Worm (Caenorhabditis elegans): ENCODE data around the gene C50F4.6.

DNA sequence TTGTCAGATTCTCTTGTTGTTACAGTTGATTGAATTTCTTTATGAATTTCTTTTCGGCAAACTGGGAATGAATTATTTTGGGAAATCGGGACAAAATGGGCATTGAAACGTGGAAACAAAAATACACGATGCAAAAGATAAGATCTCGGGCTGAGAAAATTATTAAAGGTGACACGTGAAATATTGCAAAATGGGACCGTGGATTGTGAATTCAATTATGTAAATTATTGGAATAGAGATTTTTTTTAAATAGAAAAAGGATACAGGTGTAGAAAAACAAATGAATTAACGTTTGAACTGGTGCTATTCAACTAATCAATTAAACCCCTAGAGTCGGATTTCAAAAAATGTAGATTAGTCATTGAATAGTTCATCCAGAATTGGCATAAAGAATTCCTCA, 22.8 kb downstream of the C50F4.6 start, which contains the start of gene F25B3.4:
- TF ChIP-seq ama-1 (optimal IDR thresholded peaks at IDR 0.05): no peak
- no peak for TF ChIP-seq ama-1 (GFP tag; optimal IDR thresholded peaks at IDR 0.05)
- no peak for TF ChIP-seq ztf-3 (GFP tag; optimal IDR thresholded peaks at IDR 0.05)
- no peak for TF ChIP-seq hlh-12 (tag; optimal IDR thresholded peaks at IDR 0.05)
- TF ChIP-seq snpc-1.3 (tag; optimal IDR thresholded peaks at IDR 0.05; ENCODE audit: insufficient read depth): no peak
- no peak for TF ChIP-seq lin-40 (tag; optimal IDR thresholded peaks at IDR 0.05)
- no peak for TF ChIP-seq ets-4 (GFP tag; optimal IDR thresholded peaks at IDR 0.05)
- TF ChIP-seq pha-4 (tag; optimal IDR thresholded peaks at IDR 0.05): no peak
- TF ChIP-seq bed-1 (GFP tag; IDR thresholded peaks at IDR 0.05): no peak
- TF ChIP-seq dpl-1 (GFP tag; optimal IDR thresholded peaks at IDR 0.05): no peak
- no peak for TF ChIP-seq madf-3 (GFP tag; IDR thresholded peaks at IDR 0.05)
- no peak for TF ChIP-seq egl-44 (GFP tag; IDR thresholded peaks at IDR 0.05)

Data from whole organism, young adult.